Worm (Caenorhabditis elegans) whole organism, L4 larva: Measurements from ENCODE around the gene inso-1.

Source experiments
- D1046.2 ChIP-seq: fragments of 200-800 bp; sonication (Bioruptor generic); IDR thresholded peaks from 2 replicates; pipeline ENCODE4 v1.3.6; 2022; ENCODE audit warnings: missing genetic modification characterization, missing compliant biosample characterization
- F37D6.2 ChIP-seq: sonication (generic microtip); optimal IDR thresholded peaks from 2 replicates; lab custom pipeline; 2016; ENCODE audit warnings: mild to moderate bottlenecking, missing genetic modification characterization, missing compliant biosample characterization
- F44E2.7 ChIP-seq: fragments of 200-800 bp; sonication (Bioruptor generic); IDR thresholded peaks from 2 replicates; pipeline ENCODE4 v2.1.2; 2022; ENCODE audit warnings: missing genetic modification characterization, missing compliant biosample characterization
- R02D3.7 ChIP-seq: fragments of 150-350 bp; sonication (generic microtip); optimal IDR thresholded peaks from 3 replicates; lab custom pipeline; 2014; ENCODE audit warnings: missing biosample characterization, missing genetic modification characterization
- Y105C5A.15 ChIP-seq: fragments of 200-800 bp; sonication (Bioruptor generic); IDR thresholded peaks from 2 replicates; pipeline ENCODE4 v1.3.6; 2022; ENCODE audit warnings: missing genetic modification characterization, missing compliant biosample characterization
- Y5F2A.4 ChIP-seq: fragments of 200-800 bp; sonication (Bioruptor generic); optimal IDR thresholded peaks from 2 replicates; lab custom pipeline; 2018; ENCODE audit warnings: mild to moderate bottlenecking, missing genetic modification characterization, missing compliant biosample characterization
- aha-1 ChIP-seq: fragments of 150-350 bp; peaks from one replicate; lab custom pipeline; 2014; ENCODE audit warnings: missing biosample characterization, missing genetic modification characterization
- attf-4 ChIP-seq: sonication (generic microtip); optimal IDR thresholded peaks from 3 replicates; lab custom pipeline; 2017; ENCODE audit warnings: missing biosample characterization, missing genetic modification characterization
- ceh-28 ChIP-seq: fragments of 150-350 bp; optimal IDR thresholded peaks from 2 replicates; lab custom pipeline; 2014; ENCODE audit warnings: missing biosample characterization, missing genetic modification reagents, missing genetic modification characterization
- ceh-44 ChIP-seq: fragments of 200-800 bp; sonication (Bioruptor generic); IDR thresholded peaks from 2 replicates; pipeline ENCODE4 v1.3.6; 2022; ENCODE audit warnings: missing genetic modification reagents, missing genetic modification characterization, missing compliant biosample characterization
- ces-1 ChIP-seq: fragments of 150-350 bp; sonication (generic microtip); optimal IDR thresholded peaks from 4 replicates; lab custom pipeline; 2014; ENCODE audit warnings: missing biosample characterization, missing genetic modification reagents, missing genetic modification characterization
- ctbp-1 ChIP-seq: fragments of 200-800 bp; sonication (Bioruptor generic); IDR thresholded peaks from 2 replicates; pipeline ENCODE4 v1.3.6; 2022; ENCODE audit warnings: missing genetic modification reagents, missing genetic modification characterization, missing compliant biosample characterization
- daf-12 ChIP-seq: fragments of 150-350 bp; optimal IDR thresholded peaks from 2 replicates; lab custom pipeline; 2014; ENCODE audit warnings: missing biosample characterization, missing genetic modification reagents, missing genetic modification characterization
- daf-8 ChIP-seq: fragments of 200-800 bp; sonication (Bioruptor generic); IDR thresholded peaks from 2 replicates; pipeline ENCODE4 v1.3.6; 2022; ENCODE audit warnings: missing genetic modification characterization, missing compliant biosample characterization
- dmd-8 ChIP-seq: fragments of 200-800 bp; sonication (Bioruptor generic); IDR thresholded peaks from 2 replicates; pipeline ENCODE4 v1.3.6; 2022; ENCODE audit warnings: missing genetic modification characterization, missing compliant biosample characterization
- dmd-9 ChIP-seq: fragments of 200-800 bp; sonication (Bioruptor generic); IDR thresholded peaks from 2 replicates; pipeline ENCODE4 v1.3.6; 2022; ENCODE audit warnings: missing genetic modification reagents, missing genetic modification characterization, missing compliant biosample characterization
- dpl-1 ChIP-seq: fragments of 150-350 bp; optimal IDR thresholded peaks from 2 replicates; lab custom pipeline; 2014; ENCODE audit warnings: missing biosample characterization, missing genetic modification reagents, missing genetic modification characterization
- duxl-1 ChIP-seq: sonication (generic microtip); optimal IDR thresholded peaks from 2 replicates; lab custom pipeline; 2016; ENCODE audit warnings: mild to moderate bottlenecking, missing genetic modification characterization, moderate library complexity, missing compliant biosample characterization; ENCODE audit not compliant: poor library complexity
- dve-1 ChIP-seq: sonication (generic microtip); optimal IDR thresholded peaks from 2 replicates; lab custom pipeline; 2017; ENCODE audit warnings: antibody characterized with exemption, mild to moderate bottlenecking, missing genetic modification characterization, missing compliant biosample characterization; ENCODE audit not compliant: insufficient read depth
- egl-27 ChIP-seq: sonication (generic microtip); optimal IDR thresholded peaks from 3 replicates; lab custom pipeline; 2017; ENCODE audit warnings: missing biosample characterization, missing genetic modification reagents, missing genetic modification characterization
- egl-43 ChIP-seq: fragments of 200-800 bp; sonication (Bioruptor generic); IDR thresholded peaks from 2 replicates; pipeline ENCODE4 v1.3.6; 2022; ENCODE audit warnings: missing genetic modification reagents, missing genetic modification characterization, missing compliant biosample characterization
- fkh-10 ChIP-seq: fragments of 150-350 bp; optimal IDR thresholded peaks from 2 replicates; lab custom pipeline; 2014; ENCODE audit warnings: missing biosample characterization, missing genetic modification reagents, missing genetic modification characterization
- gei-8 ChIP-seq: fragments of 200-800 bp; sonication (Bioruptor generic); optimal IDR thresholded peaks from 2 replicates; lab custom pipeline; 2018; ENCODE audit warnings: mild to moderate bottlenecking, missing genetic modification characterization, missing compliant biosample characterization
- hif-1 ChIP-seq, 2 experiments: sonication (generic microtip); optimal IDR thresholded peaks; 2 replicates each; lab custom pipeline; 2016 to 2017; ENCODE audit warnings: missing compliant biosample characterization in 2 of 2, missing genetic modification characterization in 2 of 2, missing genetic modification reagents in 2 of 2, missing genotype in 2 of 2, mild to moderate bottlenecking in 1 of 2
- hmg-1.1 ChIP-seq: fragments of 200-800 bp; sonication (Bioruptor generic); IDR thresholded peaks from 2 replicates; pipeline ENCODE4 v1.3.6; 2022; ENCODE audit warnings: missing genetic modification reagents, missing genetic modification characterization, missing compliant biosample characterization
- lim-7 ChIP-seq: fragments of 200-800 bp; sonication (Bioruptor generic); IDR thresholded peaks from 2 replicates; pipeline ENCODE4 v1.3.6; 2022; ENCODE audit warnings: missing genetic modification characterization, missing compliant biosample characterization
- lin-1 ChIP-seq: fragments of 200-800 bp; sonication (Bioruptor generic); IDR thresholded peaks from 2 replicates; pipeline ENCODE4 v1.3.6; 2022; ENCODE audit warnings: missing genetic modification reagents, missing genetic modification characterization, missing compliant biosample characterization
- lin-13 ChIP-seq: fragments of 150-350 bp; optimal IDR thresholded peaks from 2 replicates; lab custom pipeline; 2014; ENCODE audit warnings: missing biosample characterization, missing genetic modification reagents, missing genetic modification characterization
- lin-29 ChIP-seq: fragments of 200-800 bp; sonication (Bioruptor generic); IDR thresholded peaks from 2 replicates; pipeline ENCODE4 v1.3.6; 2022; ENCODE audit warnings: missing genetic modification reagents, missing genetic modification characterization, missing compliant biosample characterization
- lin-39 ChIP-seq: fragments of 150-350 bp; optimal IDR thresholded peaks from 2 replicates; lab custom pipeline; 2014; ENCODE audit warnings: missing biosample characterization, missing genetic modification reagents, missing genetic modification characterization
- madf-5 ChIP-seq, 2 experiments: fragments of 200-800 bp; sonication (Bioruptor generic); IDR thresholded peaks; 2 replicates each; pipeline ENCODE4 v1.3.6; 2022; ENCODE audit warnings: missing compliant biosample characterization in 2 of 2, missing genetic modification characterization in 2 of 2
- mdt-29 ChIP-seq: fragments of 200-800 bp; sonication (Bioruptor generic); IDR thresholded peaks from 2 replicates; pipeline ENCODE4 v1.3.6; 2022; ENCODE audit warnings: missing genetic modification reagents, missing genetic modification characterization, missing compliant biosample characterization
- mes-2 ChIP-seq: sonication (generic microtip); optimal IDR thresholded peaks from 2 replicates; lab custom pipeline; 2016; ENCODE audit warnings: missing genotype, mild to moderate bottlenecking, missing genetic modification characterization, missing compliant biosample characterization; ENCODE audit not compliant: poor library complexity, severe bottlenecking
- mxl-2 ChIP-seq: fragments of 200-800 bp; sonication (Bioruptor generic); conservative IDR thresholded peaks from 2 replicates; pipeline ENCODE4 v1.3.6; 2022; ENCODE audit warnings: missing genetic modification reagents, missing genetic modification characterization, missing compliant biosample characterization
- mxl-3 ChIP-seq: fragments of 200-800 bp; sonication (Bioruptor generic); optimal IDR thresholded peaks from 2 replicates; lab custom pipeline; 2018; ENCODE audit warnings: mild to moderate bottlenecking, missing genetic modification characterization, missing compliant biosample characterization
- nhr-111 ChIP-seq: fragments of 200-800 bp; sonication (Bioruptor generic); optimal IDR thresholded peaks from 2 replicates; lab custom pipeline; 2018; ENCODE audit warnings: mild to moderate bottlenecking, missing genetic modification characterization, missing compliant biosample characterization
- nhr-237 ChIP-seq: sonication (generic microtip); optimal IDR thresholded peaks from 2 replicates; lab custom pipeline; 2017; ENCODE audit warnings: missing biosample characterization, missing genetic modification characterization
- nhr-28 ChIP-seq: fragments of 150-350 bp; optimal IDR thresholded peaks from 2 replicates; lab custom pipeline; 2014; ENCODE audit warnings: missing biosample characterization, missing genetic modification characterization
- nhr-6 ChIP-seq: fragments of 150-350 bp; optimal IDR thresholded peaks from 2 replicates; lab custom pipeline; 2014; ENCODE audit warnings: missing biosample characterization, missing genetic modification characterization
- saeg-2 ChIP-seq: fragments of 200-800 bp; sonication (Bioruptor generic); IDR thresholded peaks from 2 replicates; pipeline ENCODE4 v1.3.6; 2022; ENCODE audit warnings: missing genetic modification reagents, missing genetic modification characterization, missing compliant biosample characterization
- sdz-12 ChIP-seq: fragments of 200-800 bp; sonication (Bioruptor generic); optimal IDR thresholded peaks from 2 replicates; lab custom pipeline; 2018; ENCODE audit warnings: mild to moderate bottlenecking, missing genetic modification characterization, missing compliant biosample characterization
- set-16 ChIP-seq: fragments of 200-800 bp; sonication (Bioruptor generic); IDR thresholded peaks from 2 replicates; pipeline ENCODE4 v1.3.6; 2022; ENCODE audit warnings: missing genetic modification reagents, missing genetic modification characterization, missing compliant biosample characterization
- snpc-1.2 ChIP-seq: fragments of 200-800 bp; sonication (Bioruptor generic); IDR thresholded peaks from 2 replicates; pipeline ENCODE4 v1.3.6; 2022; ENCODE audit warnings: missing genetic modification reagents, missing genetic modification characterization, missing compliant biosample characterization
- snpc-4 ChIP-seq: fragments of 150-350 bp; optimal IDR thresholded peaks from 2 replicates; lab custom pipeline; 2014; ENCODE audit warnings: missing biosample characterization, missing genetic modification characterization
- spr-1 ChIP-seq: sonication (generic microtip); optimal IDR thresholded peaks from 2 replicates; lab custom pipeline; 2016; ENCODE audit warnings: mild to moderate bottlenecking, missing genetic modification characterization, missing compliant biosample characterization
- spr-3 ChIP-seq: fragments of 200-800 bp; sonication (Bioruptor generic); optimal IDR thresholded peaks from 2 replicates; lab custom pipeline; 2018; ENCODE audit warnings: mild to moderate bottlenecking, missing genetic modification characterization, missing compliant biosample characterization
- tag-97 ChIP-seq: fragments of 200-800 bp; sonication (Bioruptor generic); IDR thresholded peaks from 2 replicates; pipeline ENCODE4 v1.3.6; 2022; ENCODE audit warnings: missing genetic modification characterization, missing compliant biosample characterization
- unc-39 ChIP-seq: sonication (generic microtip); optimal IDR thresholded peaks from 2 replicates; lab custom pipeline; 2017; ENCODE audit warnings: missing biosample characterization, missing genetic modification characterization
- unc-62 ChIP-seq, 3 experiments: fragments of 150-350 bp in 1 of 3; sonication (generic microtip); optimal IDR thresholded peaks in 2 of 3; peaks in 1 of 3; 1 replicate in 1 of 3; 2 replicates in 2 of 3; lab custom pipeline; 2014 to 2017; ENCODE audit warnings: missing biosample characterization in 3 of 3, missing genetic modification characterization in 3 of 3, missing genetic modification reagents in 3 of 3, missing genotype in 1 of 3
- zfp-3 ChIP-seq: fragments of 200-800 bp; sonication (Bioruptor generic); conservative IDR thresholded peaks from 2 replicates; pipeline ENCODE4 v1.3.6; 2022; ENCODE audit warnings: missing genetic modification reagents, missing genetic modification characterization, missing compliant biosample characterization
- zip-11 ChIP-seq: fragments of 200-800 bp; sonication (Bioruptor generic); IDR thresholded peaks from 2 replicates; pipeline ENCODE4 v1.3.6; 2022; ENCODE audit warnings: missing genetic modification characterization, missing compliant biosample characterization
- ztf-7 ChIP-seq: fragments of 150-350 bp; optimal IDR thresholded peaks from 2 replicates; lab custom pipeline; 2014; ENCODE audit warnings: missing biosample characterization, missing genetic modification characterization

Gene inso-1

DNA sequence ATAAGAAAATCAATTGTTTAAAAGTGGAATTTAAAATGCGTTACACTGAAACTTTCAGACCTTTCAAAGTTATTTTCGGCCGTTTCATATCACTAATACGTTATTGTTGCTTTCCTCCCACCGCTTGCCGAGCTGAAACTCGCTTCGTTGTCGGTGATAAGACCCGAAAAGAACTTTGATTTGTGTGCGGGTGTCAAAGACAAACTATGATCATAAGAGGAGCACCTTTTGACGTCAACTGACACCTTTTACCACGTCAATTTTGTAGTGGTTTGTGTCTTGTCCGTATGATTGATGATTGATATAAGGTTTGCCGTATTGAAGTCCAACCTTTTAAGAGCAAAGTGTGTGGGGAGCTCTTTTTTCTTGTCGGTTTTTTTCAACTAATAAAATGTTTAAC is 37.1 kb downstream of the inso-1 start, which contains the start of gene ttr-37 (continued):
- no peak for TF ChIP-seq unc-39
- no peak for TF ChIP-seq lin-39
- TF ChIP-seq zfp-3 (GFP tag; lab: Robert Waterston, UW), result no peak
- TF ChIP-seq dmd-9 (GFP tag; lab: Robert Waterston, UW), result no peak
- TF ChIP-seq nhr-111 (GFP tag; lab: Kevin White, UChicago), result no peak
- TF ChIP-seq sdz-12 (GFP tag; lab: Kevin White, UChicago), result no peak
- no peak for TF ChIP-seq unc-62 (GFP tag; optimal IDR thresholded peaks at IDR 0.05 in 1 of 2; lab: Kevin White, UChicago)
- no peak for TF ChIP-seq unc-62 (tag; optimal IDR thresholded peaks at IDR 0.05; lab: Kevin White, UChicago)
- no peak for TF ChIP-seq egl-27 (tag; lab: Kevin White, UChicago)
- TF ChIP-seq ctbp-1 (GFP tag; lab: Robert Waterston, UW), result no peak
- peak; percentile 51 for TF ChIP-seq mes-2 (tag; lab: Kevin White, UChicago)
- TF ChIP-seq lin-1 (GFP tag; lab: Robert Waterston, UW), result no peak; the same call in 1 of the 2 replicates
- no peak for TF ChIP-seq mxl-3 (GFP tag; lab: Kevin White, UChicago)
- TF ChIP-seq ces-1 (GFP tag; lab: Kevin White, UChicago), result no peak
- no peak for TF ChIP-seq lin-29 (GFP tag; lab: Robert Waterston, UW)
- no peak for TF ChIP-seq spr-3 (GFP tag; lab: Kevin White, UChicago)
- TF ChIP-seq gei-8, result no peak
- no peak for TF ChIP-seq nhr-6 (tag; lab: Kevin White, UChicago)
- no peak for TF ChIP-seq madf-5 (GFP tag; IDR thresholded peaks at IDR 0.05; lab: Robert Waterston, UW)
- TF ChIP-seq lim-7 (GFP tag; lab: Robert Waterston, UW), result no peak
- TF ChIP-seq nhr-28 (tag; lab: Kevin White, UChicago), result peak; percentile 98
- TF ChIP-seq ceh-28, result no peak
- peak in 1 of 2 experiments; percentile 69 for TF ChIP-seq hif-1 (tag; optimal IDR thresholded peaks at IDR 0.05; lab: Kevin White, UChicago)
- TF ChIP-seq Y105C5A.15 (GFP tag; lab: Robert Waterston, UW), result no peak
- no peak for TF ChIP-seq attf-4
- TF ChIP-seq dmd-8 (GFP tag; lab: Robert Waterston, UW), result no peak
- no peak for TF ChIP-seq F37D6.2 (tag; lab: Kevin White, UChicago)
- no peak for TF ChIP-seq fkh-10 (GFP tag; lab: Kevin White, UChicago)
- TF ChIP-seq daf-8 (GFP tag; lab: Robert Waterston, UW), result no peak
- TF ChIP-seq dve-1 (tag; lab: Kevin White, UChicago), result peak; percentile 87
- TF ChIP-seq Y5F2A.4, result no peak
- no peak for TF ChIP-seq snpc-1.2
- TF ChIP-seq F44E2.7 (GFP tag; lab: Robert Waterston, UW), result no peak
- TF ChIP-seq hmg-1.1, result no peak
- no peak for TF ChIP-seq ztf-7 (tag; lab: Kevin White, UChicago)
- peak; percentile 61 for TF ChIP-seq mdt-29 (GFP tag; lab: Robert Waterston, UW)
- TF ChIP-seq aha-1, result no peak
- no peak for TF ChIP-seq ceh-44 (GFP tag; lab: Robert Waterston, UW)
- no peak for TF ChIP-seq lin-13 (GFP tag; lab: Kevin White, UChicago)
- TF ChIP-seq spr-1 (tag; lab: Kevin White, UChicago), result no peak
- TF ChIP-seq tag-97 (GFP tag; lab: Robert Waterston, UW), result no peak
- no peak for TF ChIP-seq R02D3.7 (tag; lab: Kevin White, UChicago)
- TF ChIP-seq dpl-1 (GFP tag; lab: Kevin White, UChicago), result no peak
- TF ChIP-seq mxl-2, result no peak
- no peak for TF ChIP-seq snpc-4 (tag; lab: Kevin White, UChicago)
- no peak for TF ChIP-seq zip-11 (GFP tag; lab: Robert Waterston, UW)
- no peak for TF ChIP-seq set-16
- no peak for TF ChIP-seq daf-12 (tag; lab: Kevin White, UChicago)
- no peak for TF ChIP-seq D1046.2 (GFP tag; lab: Robert Waterston, UW)
- no peak for TF ChIP-seq nhr-237
- no peak for TF ChIP-seq egl-43 (GFP tag; lab: Robert Waterston, UW)
- peak; percentile 44; the same call in 1 of the 2 replicates for TF ChIP-seq saeg-2
- TF ChIP-seq duxl-1 (tag; lab: Kevin White, UChicago), result no peak
